Worm (Caenorhabditis elegans) whole organism, mixed stage, embryonic: ENCODE measurements around the gene nas-10.

Source experiments
- lin-13 ChIP-seq: fragments of 150-350 bp; optimal IDR thresholded peaks from 2 replicates; lab custom pipeline; 2014; ENCODE audit warnings: missing biosample characterization, missing genetic modification characterization
- nhr-76 ChIP-seq: sonication (generic microtip); optimal IDR thresholded peaks from 2 replicates; lab custom pipeline; 2017; ENCODE audit warnings: missing biosample characterization, missing genetic modification characterization
- sem-2 ChIP-seq: fragments of 200-800 bp; sonication (Bioruptor generic); optimal IDR thresholded peaks from 2 replicates; lab custom pipeline; 2018; ENCODE audit warnings: mild to moderate bottlenecking, missing genetic modification characterization, missing compliant biosample characterization
- zip-8 ChIP-seq: fragments of 150-350 bp; optimal IDR thresholded peaks from 2 replicates; lab custom pipeline; 2014; ENCODE audit warnings: missing biosample characterization, missing genetic modification characterization

- TF ChIP-seq lin-13: no peak
- no peak for TF ChIP-seq sem-2 (GFP tag; lab: Kevin White, UChicago)
- no peak for TF ChIP-seq nhr-76 (tag; lab: Kevin White, UChicago)
- TF ChIP-seq zip-8 (tag; lab: Kevin White, UChicago): no peak
These were observed 28.3 kb upstream of the nas-10 start for ce11 chrX:10991352-10992172.
